Worm (Caenorhabditis elegans) whole organism, L4/young adult: ENCODE measurements around the gene ttbk-2.1.
"Not testable (repeated sequence)": the region's sequence is repeated elsewhere in the genome, so short reads cannot be mapped to it uniquely, and the experiment has no call there.

Source experiments
- W03F9.2 ChIP-seq: fragments of 150-350 bp; optimal IDR thresholded peaks from 2 replicates; lab custom pipeline; 2014; ENCODE audit warnings: missing biosample characterization, missing genetic modification characterization
- dao-5 ChIP-seq: sonication (generic microtip); optimal IDR thresholded peaks from 2 replicates; lab custom pipeline; 2016; ENCODE audit warnings: missing genotype, missing genetic modification characterization, moderate library complexity, missing compliant biosample characterization
- him-1 ChIP-seq: sonication (generic microtip); optimal IDR thresholded peaks from 2 replicates; lab custom pipeline; 2016; ENCODE audit warnings: missing genotype, missing genetic modification reagents, missing genetic modification characterization, missing compliant biosample characterization

ttbk-2.1 gene

ce11 chrIV:5258385-5258784, at the start of gene ttbk-2.1:
Gene ttbk-2.1, plus strand, starts transcription at chrIV:5258685.
- TF ChIP-seq him-1; dao-5 (tag; lab: Kevin White, UChicago); W03F9.2: not testable (repeated sequence)

ce11 chrIV:5209390-5209789, 49.1 kb upstream of the ttbk-2.1 start, which contains the start of the genes Y59E9AL.36 and nbet-1:
Gene Y59E9AL.36, minus strand, starts transcription at chrIV:5209481.
Gene nbet-1, plus strand, starts transcription at chrIV:5209501.
- peak; percentile 64 for TF ChIP-seq W03F9.2
- TF ChIP-seq him-1: no peak

- TF ChIP-seq W03F9.2: no peak
- TF ChIP-seq him-1: no peak
- TF ChIP-seq dao-5 (tag; lab: Kevin White, UChicago): no peak
Measured at ce11 chrIV:5210606-5211005, 47.9 kb upstream of the ttbk-2.1 start.

ce11 chrIV:5215092-5215491, 43.4 kb upstream of the ttbk-2.1 start, which contains the start of gene Y59E9AL.4:
Gene Y59E9AL.4, minus strand, starts transcription at chrIV:5215192.
- TF ChIP-seq W03F9.2 (no peak), dao-5 (tag; lab: Kevin White, UChicago) (no peak), him-1 (no peak)

- TF ChIP-seq dao-5 (tag; lab: Kevin White, UChicago): no peak
- no peak for TF ChIP-seq him-1
- no peak for TF ChIP-seq W03F9.2
Measured at ce11 chrIV:5216349-5216748, 42.1 kb upstream of the ttbk-2.1 start.

- not testable (repeated sequence) for TF ChIP-seq him-1; W03F9.2; dao-5 (tag; lab: Kevin White, UChicago)
Measured at ce11 chrIV:5218496-5218895, 40.0 kb upstream of the ttbk-2.1 start, which contains the start of gene nsph-4.2. Gene nsph-4.2, plus strand, starts transcription at chrIV:5218796.

ce11 chrIV:5221721-5222120, 36.8 kb upstream of the ttbk-2.1 start:
- TF ChIP-seq dao-5 (tag; lab: Kevin White, UChicago) (no peak), W03F9.2 (no peak), him-1 (no peak)

- TF ChIP-seq W03F9.2 (no peak), dao-5 (tag; lab: Kevin White, UChicago) (no peak), him-1 (no peak)
Measured at ce11 chrIV:5224238-5224637, 34.2 kb upstream of the ttbk-2.1 start, which contains the start of gene Y59E9AL.8. Gene Y59E9AL.8, minus strand, starts transcription at chrIV:5224338.

- not testable (repeated sequence) for TF ChIP-seq W03F9.2; dao-5 (tag; lab: Kevin White, UChicago); him-1
Measured at ce11 chrIV:5225277-5225822, 33.1 kb upstream of the ttbk-2.1 start, which contains the start of gene cylc-1. Gene cylc-1, minus strand, starts transcription at chrIV:5225772.

- not testable (repeated sequence) for TF ChIP-seq dao-5 (tag; lab: Kevin White, UChicago); W03F9.2; him-1
Measured at ce11 chrIV:5226552-5226951, 31.9 kb upstream of the ttbk-2.1 start, which contains the start of gene nsph-4.1. Gene nsph-4.1, plus strand, starts transcription at chrIV:5226852.

ce11 chrIV:5228619-5229018, 29.9 kb upstream of the ttbk-2.1 start, which contains the start of gene thn-6:
Gene thn-6, plus strand, starts transcription at chrIV:5228919.
- TF ChIP-seq W03F9.2 (no peak), dao-5 (tag; lab: Kevin White, UChicago) (no peak), him-1 (no peak)

- TF ChIP-seq dao-5 (tag; lab: Kevin White, UChicago) (no peak), W03F9.2 (no peak), him-1 (no peak)
Measured at ce11 chrIV:5230530-5230929, 28.0 kb upstream of the ttbk-2.1 start, which contains the start of gene thn-5. Gene thn-5, plus strand, starts transcription at chrIV:5230830.

- not testable (repeated sequence) for TF ChIP-seq dao-5 (tag; lab: Kevin White, UChicago); him-1; W03F9.2
Measured at ce11 chrIV:5254678-5255077, 3.8 kb upstream of the ttbk-2.1 start, which contains the start of gene F36H12.10. Gene F36H12.10, minus strand, starts transcription at chrIV:5254778.

ce11 chrIV:5256731-5257130, 1.8 kb upstream of the ttbk-2.1 start, which contains the start of gene F36H12.9:
Gene F36H12.9, plus strand, starts transcription at chrIV:5257031.
- TF ChIP-seq him-1; W03F9.2; dao-5 (tag; lab: Kevin White, UChicago): not testable (repeated sequence)

- TF ChIP-seq W03F9.2; him-1; dao-5 (tag; lab: Kevin White, UChicago): not testable (repeated sequence)
Measured at ce11 chrIV:5260289-5260688, 1.8 kb downstream of the ttbk-2.1 start, which contains the start of gene msp-19. Gene msp-19, plus strand, starts transcription at chrIV:5260589.
